Worm (Caenorhabditis elegans) whole organism, L2 larva: ENCODE results near the gene hlh-14.

Experiments used
- C34F6.9 ChIP-seq: fragments of 150-350 bp; optimal IDR thresholded peaks from 2 replicates; lab custom pipeline; 2014; ENCODE audit warnings: missing biosample characterization, missing genetic modification characterization
- F13H6.1 ChIP-seq: sonication (generic microtip); optimal IDR thresholded peaks from 2 replicates; lab custom pipeline; 2016; ENCODE audit warnings: missing genetic modification characterization, missing compliant biosample characterization
- R02D3.7 ChIP-seq: fragments of 150-350 bp; optimal IDR thresholded peaks from 2 replicates; lab custom pipeline; 2014; ENCODE audit warnings: missing biosample characterization, missing genetic modification characterization
- Y55F3AM.14 ChIP-seq: fragments of 200-800 bp; sonication (Bioruptor generic); optimal IDR thresholded peaks from 2 replicates; lab custom pipeline; 2018; ENCODE audit warnings: mild to moderate bottlenecking, missing genetic modification characterization, missing compliant biosample characterization
- ZK546.5 ChIP-seq: sonication (generic microtip); optimal IDR thresholded peaks from 2 replicates; lab custom pipeline; 2017; ENCODE audit warnings: missing biosample characterization, missing genetic modification characterization
- alr-1 ChIP-seq: fragments of 150-350 bp; optimal IDR thresholded peaks from 2 replicates; lab custom pipeline; 2014; ENCODE audit warnings: missing biosample characterization, missing genetic modification characterization
- aly-2 ChIP-seq: fragments of 150-350 bp; optimal IDR thresholded peaks from 2 replicates; lab custom pipeline; 2014; ENCODE audit warnings: missing biosample characterization, missing genetic modification characterization
- ama-1 ChIP-seq: fragments of 150-350 bp; optimal IDR thresholded peaks from 2 replicates; lab custom pipeline; 2018; ENCODE audit warnings: inconsistent platforms
- blmp-1 ChIP-seq: sonication (generic microtip); optimal IDR thresholded peaks from 2 replicates; lab custom pipeline; 2017; ENCODE audit warnings: missing genetic modification characterization, mild to moderate bottlenecking, missing compliant biosample characterization, antibody characterized with exemption, moderate library complexity; ENCODE audit not compliant: insufficient read depth
- ceh-16 ChIP-seq: fragments of 150-350 bp; optimal IDR thresholded peaks from 2 replicates; lab custom pipeline; 2014; ENCODE audit warnings: missing biosample characterization, missing genetic modification characterization
- ceh-82 ChIP-seq: fragments of 150-350 bp; optimal IDR thresholded peaks from 2 replicates; lab custom pipeline; 2014; ENCODE audit warnings: missing biosample characterization, missing genetic modification characterization
- crh-2 ChIP-seq: sonication (generic microtip); optimal IDR thresholded peaks from 2 replicates; lab custom pipeline; 2017; ENCODE audit warnings: missing biosample characterization, missing genetic modification characterization
- dmd-4 ChIP-seq: sonication (generic microtip); optimal IDR thresholded peaks from 2 replicates; lab custom pipeline; 2017; ENCODE audit warnings: missing biosample characterization, missing genetic modification characterization
- egl-27 ChIP-seq: sonication (generic microtip); optimal IDR thresholded peaks from 3 replicates; lab custom pipeline; 2017; ENCODE audit warnings: missing biosample characterization, missing genetic modification reagents, missing genetic modification characterization
- elt-1 ChIP-seq: fragments of 150-350 bp; optimal IDR thresholded peaks from 2 replicates; lab custom pipeline; 2014; ENCODE audit warnings: missing biosample characterization, missing genetic modification characterization
- elt-3 ChIP-seq: sonication (generic microtip); optimal IDR thresholded peaks from 2 replicates; lab custom pipeline; 2017; ENCODE audit warnings: missing biosample characterization, missing genetic modification characterization
- fos-1 ChIP-seq: fragments of 150-350 bp; optimal IDR thresholded peaks from 2 replicates; lab custom pipeline; 2014; ENCODE audit warnings: missing biosample characterization, missing genetic modification characterization
- gmeb-1 ChIP-seq: fragments of 150-350 bp; optimal IDR thresholded peaks from 2 replicates; lab custom pipeline; 2014; ENCODE audit warnings: missing biosample characterization, missing genetic modification characterization
- lin-11 ChIP-seq: fragments of 150-350 bp; sonication (generic microtip); optimal IDR thresholded peaks from 2 replicates; lab custom pipeline; 2014; ENCODE audit warnings: missing biosample characterization, missing genetic modification characterization, inconsistent platforms, mixed read lengths
- lin-13 ChIP-seq: fragments of 150-350 bp; optimal IDR thresholded peaks from 2 replicates; lab custom pipeline; 2014; ENCODE audit warnings: missing biosample characterization, missing genetic modification reagents, missing genetic modification characterization
- lin-39 ChIP-seq: fragments of 150-350 bp; optimal IDR thresholded peaks from 2 replicates; lab custom pipeline; 2014; ENCODE audit warnings: missing biosample characterization, missing genetic modification reagents, missing genetic modification characterization
- lsy-2 ChIP-seq, 2 experiments: fragments of 150-350 bp in 1 of 2; sonication (generic microtip) in 1 of 2; optimal IDR thresholded peaks; 2 replicates each; lab custom pipeline; 2014 to 2017; ENCODE audit warnings: missing biosample characterization in 2 of 2, missing genetic modification characterization in 2 of 2
- mab-5 ChIP-seq: fragments of 150-350 bp; optimal IDR thresholded peaks from 2 replicates; lab custom pipeline; 2014; ENCODE audit warnings: missing biosample characterization, missing genetic modification characterization
- mbf-1 ChIP-seq: sonication (generic microtip); optimal IDR thresholded peaks from 2 replicates; lab custom pipeline; 2017; ENCODE audit warnings: missing biosample characterization, missing genetic modification characterization
- mdl-1 ChIP-seq, 2 experiments: fragments of 150-350 bp in 1 of 2; sonication (generic microtip) in 1 of 2; optimal IDR thresholded peaks; 2 replicates each; lab custom pipeline; 2017; ENCODE audit warnings: missing biosample characterization in 2 of 2, missing genetic modification characterization in 2 of 2
- nhr-10 ChIP-seq: sonication (generic microtip); optimal IDR thresholded peaks from 2 replicates; lab custom pipeline; 2017; ENCODE audit warnings: missing biosample characterization, missing genetic modification characterization
- nhr-11 ChIP-seq: fragments of 150-350 bp; optimal IDR thresholded peaks from 2 replicates; lab custom pipeline; 2014; ENCODE audit warnings: missing biosample characterization, missing genetic modification characterization
- nhr-12 ChIP-seq: fragments of 150-350 bp; optimal IDR thresholded peaks from 2 replicates; lab custom pipeline; 2014; ENCODE audit warnings: missing biosample characterization, missing genetic modification characterization
- nhr-129 ChIP-seq: fragments of 150-350 bp; optimal IDR thresholded peaks from 2 replicates; lab custom pipeline; 2014; ENCODE audit warnings: missing biosample characterization, missing genetic modification characterization
- nhr-21 ChIP-seq: fragments of 150-350 bp; optimal IDR thresholded peaks from 2 replicates; lab custom pipeline; 2014; ENCODE audit warnings: missing biosample characterization, missing genetic modification characterization
- nhr-23 ChIP-seq: fragments of 150-350 bp; optimal IDR thresholded peaks from 2 replicates; lab custom pipeline; 2014; ENCODE audit warnings: missing biosample characterization, missing genetic modification reagents, missing genetic modification characterization
- nhr-237 ChIP-seq: fragments of 150-350 bp; optimal IDR thresholded peaks from 2 replicates; lab custom pipeline; 2014; ENCODE audit warnings: missing biosample characterization, missing genetic modification characterization
- nhr-25 ChIP-seq: fragments of 150-350 bp; sonication (generic microtip); optimal IDR thresholded peaks from 3 replicates; lab custom pipeline; 2014; ENCODE audit warnings: missing biosample characterization, missing genetic modification characterization
- nhr-6 ChIP-seq: fragments of 150-350 bp; optimal IDR thresholded peaks from 2 replicates; lab custom pipeline; 2014; ENCODE audit warnings: missing biosample characterization, missing genetic modification characterization
- nhr-77 ChIP-seq: fragments of 150-350 bp; optimal IDR thresholded peaks from 2 replicates; lab custom pipeline; 2014; ENCODE audit warnings: missing biosample characterization, missing genetic modification characterization
- peb-1 ChIP-seq: fragments of 150-350 bp; optimal IDR thresholded peaks from 2 replicates; lab custom pipeline; 2014; ENCODE audit warnings: missing biosample characterization, missing genetic modification characterization
- sem-4 ChIP-seq: fragments of 150-350 bp; optimal IDR thresholded peaks from 2 replicates; lab custom pipeline; 2014; ENCODE audit warnings: missing biosample characterization, missing genetic modification reagents, missing genetic modification characterization
- skn-1 ChIP-seq: sonication (generic microtip); optimal IDR thresholded peaks from 2 replicates; lab custom pipeline; 2017; ENCODE audit warnings: missing biosample characterization, missing genetic modification characterization
- sma-3 ChIP-seq: sonication (generic microtip); optimal IDR thresholded peaks from 2 replicates; lab custom pipeline; 2016; ENCODE audit warnings: missing genetic modification reagents, missing genetic modification characterization, missing compliant biosample characterization
- sma-9 ChIP-seq, 2 experiments: fragments of 150-350 bp in 1 of 2; sonication (generic microtip) in 1 of 2; optimal IDR thresholded peaks; 2 replicates each; lab custom pipeline; 2014 to 2016; ENCODE audit warnings: missing genetic modification characterization in 2 of 2, mild to moderate bottlenecking in 1 of 2, missing biosample characterization in 1 of 2, missing compliant biosample characterization in 1 of 2, missing genetic modification reagents in 1 of 2, moderate library complexity in 1 of 2
- snpc-4 ChIP-seq: fragments of 150-350 bp; optimal IDR thresholded peaks from 2 replicates; lab custom pipeline; 2014; ENCODE audit warnings: missing biosample characterization, missing genetic modification characterization
- unc-39 ChIP-seq: fragments of 150-350 bp; optimal IDR thresholded peaks from 2 replicates; lab custom pipeline; 2014; ENCODE audit warnings: missing biosample characterization, missing genetic modification characterization
- unc-55 ChIP-seq: fragments of 150-350 bp; sonication (generic microtip); optimal IDR thresholded peaks from 3 replicates; lab custom pipeline; 2014; ENCODE audit warnings: missing biosample characterization, missing genetic modification reagents, missing genetic modification characterization
- unc-62 ChIP-seq: fragments of 150-350 bp; optimal IDR thresholded peaks from 2 replicates; lab custom pipeline; 2014; ENCODE audit warnings: missing biosample characterization, missing genetic modification reagents, missing genetic modification characterization
- zag-1 ChIP-seq: fragments of 150-350 bp; optimal IDR thresholded peaks from 2 replicates; lab custom pipeline; 2014; ENCODE audit warnings: missing biosample characterization, missing genetic modification characterization
- ztf-1 ChIP-seq: fragments of 200-800 bp; sonication (Bioruptor generic); conservative IDR thresholded peaks from 2 replicates; pipeline ENCODE4 v1.3.6; 2022; ENCODE audit warnings: missing genetic modification characterization, missing compliant biosample characterization
- ztf-11 ChIP-seq: sonication (generic microtip); optimal IDR thresholded peaks from 2 replicates; lab custom pipeline; 2017; ENCODE audit warnings: missing biosample characterization, missing genetic modification characterization
- ztf-4 ChIP-seq: fragments of 150-350 bp; optimal IDR thresholded peaks from 2 replicates; lab custom pipeline; 2014; ENCODE audit warnings: missing biosample characterization, missing genetic modification characterization

The hlh-14 gene

DNA sequence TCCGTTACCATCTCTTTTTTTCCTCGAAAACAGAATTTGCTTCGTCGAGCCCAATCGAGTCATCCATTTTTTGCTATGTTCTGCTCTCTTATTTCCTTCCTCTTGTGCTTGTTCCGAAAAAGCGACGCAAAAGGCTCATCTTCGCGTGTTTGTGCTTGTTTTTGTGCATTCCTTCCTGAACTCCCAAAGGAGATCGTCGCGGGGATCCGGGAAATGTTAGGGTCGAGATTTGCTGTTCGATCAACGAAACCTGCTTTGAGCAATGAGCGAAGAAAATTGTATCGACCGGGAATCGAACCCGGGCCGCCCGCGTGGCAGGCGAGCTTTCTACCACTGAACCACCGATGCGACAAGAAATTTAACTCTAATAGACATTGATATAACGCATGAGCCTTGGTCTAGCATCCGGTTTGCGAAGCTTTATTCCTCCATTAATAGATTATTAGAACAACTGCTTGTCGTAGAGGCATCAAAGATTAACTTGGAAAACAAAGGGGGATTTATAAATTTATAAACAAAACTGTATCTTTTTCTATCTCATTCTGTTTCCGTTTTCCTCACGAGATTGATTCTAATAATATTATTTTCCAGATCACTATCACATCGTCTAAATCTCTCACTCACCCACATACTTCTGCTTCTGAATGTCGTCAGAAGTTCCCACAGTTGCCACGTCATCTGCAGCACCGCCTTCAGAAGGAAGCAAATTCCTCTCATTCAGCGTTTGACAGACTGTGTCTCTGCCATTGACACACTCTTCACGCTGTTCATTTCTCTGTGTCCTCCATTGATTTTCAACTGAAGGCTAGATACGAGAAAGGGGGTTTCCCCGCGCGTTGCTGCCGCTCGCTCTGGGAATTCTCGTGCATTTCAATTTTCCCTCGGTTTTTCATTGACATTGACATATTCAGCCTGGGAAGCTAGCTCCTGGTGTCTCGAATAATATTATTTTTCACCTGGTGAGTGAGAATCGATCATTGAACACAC is 43.5 kb upstream of the hlh-14 start, which contains the start of gene K05F1.6 (continued):
- TF ChIP-seq lsy-2 (tag; optimal IDR thresholded peaks at IDR 0.05; lab: Kevin White, UChicago) (peak; percentile 28 to 50), C34F6.9 (tag; lab: Kevin White, UChicago) (peak; percentile 21), Y55F3AM.14 (GFP tag; lab: Kevin White, UChicago) (peak; percentile 70), ztf-1 (no peak), mdl-1 (tag; optimal IDR thresholded peaks at IDR 0.05; lab: Kevin White, UChicago) (no peak), nhr-25 (no peak), unc-62 (GFP tag; lab: Kevin White, UChicago) (no peak), mbf-1 (tag; lab: Kevin White, UChicago) (no peak), elt-1 (no peak), nhr-6 (no peak), lin-11 (tag; lab: Kevin White, UChicago) (peak; percentile 48)

DNA sequence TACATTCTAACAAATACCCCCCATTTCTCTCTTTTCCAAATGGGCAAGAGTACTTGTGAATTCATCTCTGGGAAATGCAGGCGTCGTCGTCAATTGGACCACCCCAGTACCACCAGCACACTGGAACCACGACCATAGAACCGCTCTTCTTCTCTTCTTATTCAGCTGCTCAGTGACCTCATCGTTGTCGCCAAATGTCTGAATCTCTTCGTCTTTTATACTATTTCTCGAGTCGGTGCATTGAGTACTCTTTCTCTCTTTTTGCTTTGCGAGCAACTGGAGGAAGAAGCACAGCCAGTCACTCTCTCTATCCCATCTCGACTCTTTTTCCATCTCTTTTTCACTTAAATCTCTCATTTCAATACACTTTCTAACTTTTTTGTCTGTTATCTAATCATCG is 41.2 kb upstream of the hlh-14 start:
- TF ChIP-seq nhr-23 (no peak), lsy-2 (tag; optimal IDR thresholded peaks at IDR 0.05; lab: Kevin White, UChicago) (peak in 1 of 2 experiments; percentile 50), mbf-1 (tag; lab: Kevin White, UChicago) (no peak), elt-3 (no peak), crh-2 (tag; lab: Kevin White, UChicago) (no peak), ceh-82 (tag; lab: Kevin White, UChicago) (no peak), Y55F3AM.14 (GFP tag; lab: Kevin White, UChicago) (no peak), nhr-12 (tag; lab: Kevin White, UChicago) (no peak), ztf-1 (no peak), nhr-77 (tag; lab: Kevin White, UChicago) (no peak), snpc-4 (no peak), blmp-1 (no peak), nhr-6 (no peak), nhr-129 (peak; percentile 56), unc-62 (GFP tag; lab: Kevin White, UChicago) (no peak), dmd-4 (tag; lab: Kevin White, UChicago) (no peak), ZK546.5 (tag; lab: Kevin White, UChicago) (no peak), ceh-16 (no peak), unc-55 (GFP tag; lab: Kevin White, UChicago) (peak; percentile 60), lin-11 (tag; lab: Kevin White, UChicago) (no peak), nhr-25 (no peak), lin-13 (GFP tag; lab: Kevin White, UChicago) (no peak), nhr-11 (tag; lab: Kevin White, UChicago) (no peak), peb-1 (tag; lab: Kevin White, UChicago) (no peak), nhr-237 (tag; lab: Kevin White, UChicago) (no peak), alr-1 (tag; lab: Kevin White, UChicago) (no peak), sma-3 (GFP tag; lab: Kevin White, UChicago) (no peak), sma-9 (GFP tag; optimal IDR thresholded peaks at IDR 0.05; lab: Kevin White, UChicago) (peak; percentile 31), sma-9 (tag; optimal IDR thresholded peaks at IDR 0.05; lab: Kevin White, UChicago) (no peak), egl-27 (no peak), mab-5 (tag; lab: Kevin White, UChicago) (no peak), gmeb-1 (tag; lab: Kevin White, UChicago) (no peak), unc-39 (tag; lab: Kevin White, UChicago) (no peak), aly-2 (tag; lab: Kevin White, UChicago) (no peak), ztf-4 (tag; lab: Kevin White, UChicago) (no peak), elt-1 (no peak), nhr-21 (no peak), nhr-10 (tag; lab: Kevin White, UChicago) (no peak), C34F6.9 (tag; lab: Kevin White, UChicago) (peak; percentile 57), sem-4 (tag; lab: Kevin White, UChicago) (no peak), ama-1 (lab: Kevin White, UChicago) (no peak), F13H6.1 (tag; lab: Kevin White, UChicago) (peak; percentile 48), ztf-11 (no peak), R02D3.7 (no peak), fos-1 (peak; percentile 1), skn-1 (tag; lab: Kevin White, UChicago) (no peak), zag-1 (tag; lab: Kevin White, UChicago) (peak; percentile 74), mdl-1 (tag; optimal IDR thresholded peaks at IDR 0.05; lab: Kevin White, UChicago) (no peak), lin-39 (tag; lab: Kevin White, UChicago) (no peak)
